Worm (Caenorhabditis elegans): ENCODE results near the gene pfd-1.

Gene pfd-1

ce11 chrIV:11148788-11149366 is 1.0 kb upstream of the pfd-1 start:
- TF ChIP-seq jun-1 (tag; optimal IDR thresholded peaks at IDR 0.05) (no peak), nhr-23 (tag; optimal IDR thresholded peaks at IDR 0.05) (no peak), nhr-11 (tag; optimal IDR thresholded peaks at IDR 0.05) (no peak), ceh-9 (tag; optimal IDR thresholded peaks at IDR 0.05) (no peak), nhr-43 (tag; optimal IDR thresholded peaks at IDR 0.05; ENCODE audit: poor library complexity, severe bottlenecking) (peak; percentile 20), ama-1 (optimal IDR thresholded peaks at IDR 0.05) (peak; percentile 58), nhr-67 (tag; optimal IDR thresholded peaks at IDR 0.05) (no peak), lsy-12 (tag; optimal IDR thresholded peaks at IDR 0.05) (no peak), ZK546.5 (tag; optimal IDR thresholded peaks at IDR 0.05) (no peak), elt-2 (tag; optimal IDR thresholded peaks at IDR 0.05) (peak; percentile 25), eor-1 (tag; optimal IDR thresholded peaks at IDR 0.05) (no peak), ztf-4 (tag; optimal IDR thresholded peaks at IDR 0.05) (no peak), fos-1 (tag; optimal IDR thresholded peaks at IDR 0.05) (no peak), unc-39 (tag; optimal IDR thresholded peaks at IDR 0.05) (no peak), zag-1 (tag; optimal IDR thresholded peaks at IDR 0.05) (no peak), hmg-11 (tag; optimal IDR thresholded peaks at IDR 0.05) (no peak), elt-3 (tag; optimal IDR thresholded peaks at IDR 0.05) (no peak), fkh-2 (tag; optimal IDR thresholded peaks at IDR 0.05) (no peak), nhr-76 (tag; optimal IDR thresholded peaks at IDR 0.05) (no peak), ztf-11 (tag; optimal IDR thresholded peaks at IDR 0.05) (no peak), nhr-12 (tag; optimal IDR thresholded peaks at IDR 0.05) (no peak), elt-1 (tag; optimal IDR thresholded peaks at IDR 0.05) (no peak), skn-1 (tag; optimal IDR thresholded peaks at IDR 0.05) (no peak), unc-62 (GFP tag; optimal IDR thresholded peaks at IDR 0.05) (no peak), tbx-2 (tag; optimal IDR thresholded peaks at IDR 0.05) (no peak), lin-39 (tag; optimal IDR thresholded peaks at IDR 0.05) (no peak), daf-12 (tag; optimal IDR thresholded peaks at IDR 0.05) (no peak), nhr-28 (tag; optimal IDR thresholded peaks at IDR 0.05) (no peak), nhr-77 (tag; optimal IDR thresholded peaks at IDR 0.05) (no peak), lin-15B (tag; optimal IDR thresholded peaks at IDR 0.05) (no peak), R02D3.7 (tag; optimal IDR thresholded peaks at IDR 0.05) (no peak), nhr-25 (tag; optimal IDR thresholded peaks at IDR 0.05) (no peak), ceh-16 (tag; optimal IDR thresholded peaks at IDR 0.05) (no peak), nhr-237 (tag; optimal IDR thresholded peaks at IDR 0.05) (no peak), egl-5 (tag; optimal IDR thresholded peaks at IDR 0.05) (no peak), mml-1 (tag; optimal IDR thresholded peaks at IDR 0.05) (peak; percentile 79), aly-2 (tag; optimal IDR thresholded peaks at IDR 0.05) (no peak), pqm-1 (tag; optimal IDR thresholded peaks at IDR 0.05) (peak; percentile 45), fkh-10 (GFP tag; optimal IDR thresholded peaks at IDR 0.05) (no peak), ceh-82 (tag; optimal IDR thresholded peaks at IDR 0.05) (no peak), nfya-1 (tag; optimal IDR thresholded peaks at IDR 0.05; ENCODE audit: insufficient read depth) (peak; percentile 27), mdl-1 (tag; optimal IDR thresholded peaks at IDR 0.05) (no peak), snpc-4 (tag; optimal IDR thresholded peaks at IDR 0.05) (no peak), ceh-28 (tag; optimal IDR thresholded peaks at IDR 0.05) (no peak), egl-27 (tag; optimal IDR thresholded peaks at IDR 0.05) (no peak), sea-2 (GFP tag; optimal IDR thresholded peaks at IDR 0.05) (no peak), pha-4 (tag; optimal IDR thresholded peaks at IDR 0.05) (peak; percentile 11)

- TF ChIP-seq ama-1 (optimal IDR thresholded peaks at IDR 0.05) (peak; percentile 53), nhr-67 (tag; optimal IDR thresholded peaks at IDR 0.05) (no peak)
These were observed 931 bp downstream of the pfd-1 start, which contains the start of gene C08F8.2 for ce11 chrIV:11150844-11151243. TSS of gene C08F8.2 (plus strand) at chrIV:11150997.

All from whole organism, L3 larva.